Worm (Caenorhabditis elegans) whole organism, L2 larva: ENCODE results near the gene C04G2.5.

ENCODE experiments used
- R02D3.7 ChIP-seq: fragments of 150-350 bp; optimal IDR thresholded peaks from 2 replicates; lab custom pipeline; 2014; ENCODE audit warnings: missing biosample characterization, missing genetic modification characterization
- Y55F3AM.14 ChIP-seq: fragments of 200-800 bp; sonication (Bioruptor generic); optimal IDR thresholded peaks from 2 replicates; lab custom pipeline; 2018; ENCODE audit warnings: mild to moderate bottlenecking, missing genetic modification characterization, missing compliant biosample characterization
- ZK546.5 ChIP-seq: sonication (generic microtip); optimal IDR thresholded peaks from 2 replicates; lab custom pipeline; 2017; ENCODE audit warnings: missing biosample characterization, missing genetic modification characterization
- alr-1 ChIP-seq: fragments of 150-350 bp; optimal IDR thresholded peaks from 2 replicates; lab custom pipeline; 2014; ENCODE audit warnings: missing biosample characterization, missing genetic modification characterization
- aly-2 ChIP-seq: fragments of 150-350 bp; optimal IDR thresholded peaks from 2 replicates; lab custom pipeline; 2014; ENCODE audit warnings: missing biosample characterization, missing genetic modification characterization
- ama-1 ChIP-seq: fragments of 150-350 bp; optimal IDR thresholded peaks from 2 replicates; lab custom pipeline; 2018; ENCODE audit warnings: inconsistent platforms
- blmp-1 ChIP-seq: sonication (generic microtip); optimal IDR thresholded peaks from 2 replicates; lab custom pipeline; 2017; ENCODE audit warnings: missing genetic modification characterization, mild to moderate bottlenecking, missing compliant biosample characterization, antibody characterized with exemption, moderate library complexity; ENCODE audit not compliant: insufficient read depth
- ceh-82 ChIP-seq: fragments of 150-350 bp; optimal IDR thresholded peaks from 2 replicates; lab custom pipeline; 2014; ENCODE audit warnings: missing biosample characterization, missing genetic modification characterization
- crh-2 ChIP-seq: sonication (generic microtip); optimal IDR thresholded peaks from 2 replicates; lab custom pipeline; 2017; ENCODE audit warnings: missing biosample characterization, missing genetic modification characterization
- dmd-4 ChIP-seq: sonication (generic microtip); optimal IDR thresholded peaks from 2 replicates; lab custom pipeline; 2017; ENCODE audit warnings: missing biosample characterization, missing genetic modification characterization
- elt-1 ChIP-seq: fragments of 150-350 bp; optimal IDR thresholded peaks from 2 replicates; lab custom pipeline; 2014; ENCODE audit warnings: missing biosample characterization, missing genetic modification characterization
- lin-11 ChIP-seq: fragments of 150-350 bp; sonication (generic microtip); optimal IDR thresholded peaks from 2 replicates; lab custom pipeline; 2014; ENCODE audit warnings: missing biosample characterization, missing genetic modification characterization, inconsistent platforms, mixed read lengths
- mab-5 ChIP-seq: fragments of 150-350 bp; optimal IDR thresholded peaks from 2 replicates; lab custom pipeline; 2014; ENCODE audit warnings: missing biosample characterization, missing genetic modification characterization
- mbf-1 ChIP-seq: sonication (generic microtip); optimal IDR thresholded peaks from 2 replicates; lab custom pipeline; 2017; ENCODE audit warnings: missing biosample characterization, missing genetic modification characterization
- mdl-1 ChIP-seq, 2 experiments: fragments of 150-350 bp in 1 of 2; sonication (generic microtip) in 1 of 2; optimal IDR thresholded peaks; 2 replicates each; lab custom pipeline; 2017; ENCODE audit warnings: missing biosample characterization in 2 of 2, missing genetic modification characterization in 2 of 2
- nhr-10 ChIP-seq: sonication (generic microtip); optimal IDR thresholded peaks from 2 replicates; lab custom pipeline; 2017; ENCODE audit warnings: missing biosample characterization, missing genetic modification characterization
- nhr-11 ChIP-seq: fragments of 150-350 bp; optimal IDR thresholded peaks from 2 replicates; lab custom pipeline; 2014; ENCODE audit warnings: missing biosample characterization, missing genetic modification characterization
- nhr-129 ChIP-seq: fragments of 150-350 bp; optimal IDR thresholded peaks from 2 replicates; lab custom pipeline; 2014; ENCODE audit warnings: missing biosample characterization, missing genetic modification characterization
- nhr-237 ChIP-seq: fragments of 150-350 bp; optimal IDR thresholded peaks from 2 replicates; lab custom pipeline; 2014; ENCODE audit warnings: missing biosample characterization, missing genetic modification characterization
- nhr-6 ChIP-seq: fragments of 150-350 bp; optimal IDR thresholded peaks from 2 replicates; lab custom pipeline; 2014; ENCODE audit warnings: missing biosample characterization, missing genetic modification characterization
- peb-1 ChIP-seq: fragments of 150-350 bp; optimal IDR thresholded peaks from 2 replicates; lab custom pipeline; 2014; ENCODE audit warnings: missing biosample characterization, missing genetic modification characterization
- skn-1 ChIP-seq: sonication (generic microtip); optimal IDR thresholded peaks from 2 replicates; lab custom pipeline; 2017; ENCODE audit warnings: missing biosample characterization, missing genetic modification characterization
- sma-3 ChIP-seq: sonication (generic microtip); optimal IDR thresholded peaks from 2 replicates; lab custom pipeline; 2016; ENCODE audit warnings: missing genetic modification reagents, missing genetic modification characterization, missing compliant biosample characterization
- sma-9 ChIP-seq, 2 experiments: fragments of 150-350 bp in 1 of 2; sonication (generic microtip) in 1 of 2; optimal IDR thresholded peaks; 2 replicates each; lab custom pipeline; 2014 to 2016; ENCODE audit warnings: missing genetic modification characterization in 2 of 2, mild to moderate bottlenecking in 1 of 2, missing biosample characterization in 1 of 2, missing compliant biosample characterization in 1 of 2, missing genetic modification reagents in 1 of 2, moderate library complexity in 1 of 2
- snpc-4 ChIP-seq: fragments of 150-350 bp; optimal IDR thresholded peaks from 2 replicates; lab custom pipeline; 2014; ENCODE audit warnings: missing biosample characterization, missing genetic modification characterization
- unc-39 ChIP-seq: fragments of 150-350 bp; optimal IDR thresholded peaks from 2 replicates; lab custom pipeline; 2014; ENCODE audit warnings: missing biosample characterization, missing genetic modification characterization
- unc-55 ChIP-seq: fragments of 150-350 bp; sonication (generic microtip); optimal IDR thresholded peaks from 3 replicates; lab custom pipeline; 2014; ENCODE audit warnings: missing biosample characterization, missing genetic modification reagents, missing genetic modification characterization
- unc-62 ChIP-seq: fragments of 150-350 bp; optimal IDR thresholded peaks from 2 replicates; lab custom pipeline; 2014; ENCODE audit warnings: missing biosample characterization, missing genetic modification reagents, missing genetic modification characterization
- zag-1 ChIP-seq: fragments of 150-350 bp; optimal IDR thresholded peaks from 2 replicates; lab custom pipeline; 2014; ENCODE audit warnings: missing biosample characterization, missing genetic modification characterization
- ztf-1 ChIP-seq: fragments of 200-800 bp; sonication (Bioruptor generic); conservative IDR thresholded peaks from 2 replicates; pipeline ENCODE4 v1.3.6; 2022; ENCODE audit warnings: missing genetic modification characterization, missing compliant biosample characterization
- ztf-11 ChIP-seq: sonication (generic microtip); optimal IDR thresholded peaks from 2 replicates; lab custom pipeline; 2017; ENCODE audit warnings: missing biosample characterization, missing genetic modification characterization

The C04G2.5 gene

ce11 chrIV:10095171-10095570, at the start of gene C04G2.5, which contains the start of gene msp-36:
Gene C04G2.5, minus strand, starts transcription at chrIV:10095271.
Gene msp-36, plus strand, starts transcription at chrIV:10095433.
- TF ChIP-seq nhr-6 = no peak

DNA sequence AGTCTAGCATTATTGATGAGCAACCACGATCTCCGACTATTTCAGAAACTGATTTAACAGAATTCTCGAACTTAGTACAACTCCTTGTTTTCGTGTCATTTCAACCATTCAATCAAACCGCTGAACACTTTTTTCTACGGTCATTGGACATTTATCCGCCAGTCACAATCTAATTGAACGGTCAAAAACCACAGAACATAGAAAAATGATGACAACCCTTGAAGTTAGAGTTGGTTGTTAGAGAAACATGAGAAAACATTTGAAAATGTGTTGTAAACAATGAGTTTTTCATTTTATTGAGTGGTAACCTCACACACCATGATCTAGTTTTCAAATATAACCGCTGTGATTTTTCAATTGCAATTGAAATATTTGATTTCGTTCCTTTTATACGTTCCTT, 49.4 kb upstream of the C04G2.5 start:
- TF ChIP-seq skn-1 (tag; lab: Kevin White, UChicago) (peak; percentile 78), unc-39 (tag; lab: Kevin White, UChicago) (no peak), ceh-82 (tag; lab: Kevin White, UChicago) (no peak)

ce11 chrIV:10143640-10144039, 48.6 kb upstream of the C04G2.5 start, which contains the start of gene msp-38:
Gene msp-38, minus strand, starts transcription at chrIV:10143740.
- TF ChIP-seq alr-1 (tag; lab: Kevin White, UChicago) = no peak
- TF ChIP-seq peb-1 (tag; lab: Kevin White, UChicago) = no peak
- TF ChIP-seq nhr-10 (tag; lab: Kevin White, UChicago) = no peak
- no peak for TF ChIP-seq ama-1 (lab: Kevin White, UChicago)
- no peak for TF ChIP-seq nhr-129
- TF ChIP-seq unc-62 (GFP tag; lab: Kevin White, UChicago) = no peak
- TF ChIP-seq crh-2 = no peak
- no peak for TF ChIP-seq ztf-1 (GFP tag; lab: Robert Waterston, UW)

- TF ChIP-seq lin-11 (tag; lab: Kevin White, UChicago) = no peak
- peak; percentile 93 for TF ChIP-seq skn-1 (tag; lab: Kevin White, UChicago)
Measured at ce11 chrIV:10141930-10142505, 46.9 kb upstream of the C04G2.5 start, which contains the start of the genes gst-2, gst-4 and dhs-12. Gene gst-2, minus strand, starts transcription at chrIV:10142061. Gene gst-4, plus strand, starts transcription at chrIV:10142225. Gene dhs-12, plus strand, starts transcription at chrIV:10142455.

- no peak for TF ChIP-seq blmp-1 (tag; lab: Kevin White, UChicago)
- TF ChIP-seq Y55F3AM.14 = no peak
- TF ChIP-seq zag-1 (tag; lab: Kevin White, UChicago) = no peak
- no peak for TF ChIP-seq skn-1 (tag; lab: Kevin White, UChicago)
- no peak for TF ChIP-seq sma-9 (GFP tag; optimal IDR thresholded peaks at IDR 0.05; lab: Kevin White, UChicago)
- no peak for TF ChIP-seq sma-9 (tag; optimal IDR thresholded peaks at IDR 0.05; lab: Kevin White, UChicago)
- TF ChIP-seq nhr-11 = no peak
- no peak for TF ChIP-seq unc-39 (tag; lab: Kevin White, UChicago)
- no peak for TF ChIP-seq nhr-6
- no peak for TF ChIP-seq sma-3
- TF ChIP-seq mbf-1 (tag; lab: Kevin White, UChicago) = no peak
Measured at ce11 chrIV:10140143-10140542, 45.1 kb upstream of the C04G2.5 start, which contains the start of gene gst-3. Gene gst-3, minus strand, starts transcription at chrIV:10140243.

DNA sequence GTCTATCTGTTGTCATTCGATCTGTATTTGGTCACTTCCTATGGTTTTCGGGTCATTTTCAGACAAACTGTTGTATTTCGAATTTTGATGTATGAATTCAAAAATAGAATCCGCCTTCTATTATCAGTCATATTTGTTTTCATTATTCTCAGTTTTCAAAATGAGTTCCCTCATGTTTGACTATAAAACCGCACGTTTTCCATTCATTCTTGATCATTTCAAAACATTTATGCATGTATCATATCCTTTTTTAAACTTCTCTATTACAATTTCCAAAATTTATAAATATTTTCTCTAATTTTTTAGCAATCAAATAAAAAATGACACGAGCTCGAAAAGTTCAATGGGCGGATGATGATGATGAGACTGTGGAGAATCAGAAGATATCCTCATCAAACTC, 42.7 kb upstream of the C04G2.5 start, which contains the start of gene K08F4.12:
Gene K08F4.12 (plus strand): TSS at position 301 of the 400 bp plus-strand sequence.
- no peak for TF ChIP-seq aly-2 (tag; lab: Kevin White, UChicago)
- TF ChIP-seq dmd-4 (tag; lab: Kevin White, UChicago) = no peak
- TF ChIP-seq ZK546.5 (tag; lab: Kevin White, UChicago) = no peak
- TF ChIP-seq snpc-4 = no peak
- TF ChIP-seq mab-5 = no peak

ce11 chrIV:10135817-10136216, 40.7 kb upstream of the C04G2.5 start, which contains the start of gene K08F4.5:
Gene K08F4.5, minus strand, starts transcription at chrIV:10135917.
- TF ChIP-seq R02D3.7 (tag; lab: Kevin White, UChicago) (no peak), lin-11 (tag; lab: Kevin White, UChicago) (no peak), sma-9 (GFP tag; optimal IDR thresholded peaks at IDR 0.05; lab: Kevin White, UChicago) (no peak), sma-9 (tag; optimal IDR thresholded peaks at IDR 0.05; lab: Kevin White, UChicago) (no peak), mdl-1 (tag; optimal IDR thresholded peaks at IDR 0.05; lab: Kevin White, UChicago) (no peak), elt-1 (tag; lab: Kevin White, UChicago) (no peak), nhr-237 (no peak), unc-55 (GFP tag; lab: Kevin White, UChicago) (no peak), skn-1 (tag; lab: Kevin White, UChicago) (no peak), nhr-11 (no peak), ceh-82 (tag; lab: Kevin White, UChicago) (no peak), ztf-11 (tag; lab: Kevin White, UChicago) (no peak)
- TF ChIP-seq, all 48 proteins: peak for 0
